Worm (Caenorhabditis elegans) whole organism, mixed stage, embryonic: Measurements from ENCODE around the gene tbc-6.

Source experiments
- ceh-83 ChIP-seq: fragments of 200-800 bp; sonication (Bioruptor generic); optimal IDR thresholded peaks from 2 replicates; lab custom pipeline; 2018; ENCODE audit warnings: mild to moderate bottlenecking, missing genetic modification characterization, missing compliant biosample characterization
- cnd-1 ChIP-seq: fragments of 200-800 bp; sonication (Bioruptor generic); optimal IDR thresholded peaks from 2 replicates; lab custom pipeline; 2018; ENCODE audit warnings: mild to moderate bottlenecking, missing genetic modification characterization, missing compliant biosample characterization
- drap-1 ChIP-seq: fragments of 200-800 bp; sonication (Bioruptor generic); optimal IDR thresholded peaks from 3 replicates; lab custom pipeline; 2018; ENCODE audit warnings: mild to moderate bottlenecking, missing genetic modification characterization, missing compliant biosample characterization
- lin-13 ChIP-seq: fragments of 150-350 bp; optimal IDR thresholded peaks from 2 replicates; lab custom pipeline; 2014; ENCODE audit warnings: missing biosample characterization, missing genetic modification characterization
- unc-62 ChIP-seq: fragments of 150-350 bp; optimal IDR thresholded peaks from 2 replicates; lab custom pipeline; 2014; ENCODE audit warnings: missing biosample characterization, missing genetic modification reagents, missing genetic modification characterization

DNA sequence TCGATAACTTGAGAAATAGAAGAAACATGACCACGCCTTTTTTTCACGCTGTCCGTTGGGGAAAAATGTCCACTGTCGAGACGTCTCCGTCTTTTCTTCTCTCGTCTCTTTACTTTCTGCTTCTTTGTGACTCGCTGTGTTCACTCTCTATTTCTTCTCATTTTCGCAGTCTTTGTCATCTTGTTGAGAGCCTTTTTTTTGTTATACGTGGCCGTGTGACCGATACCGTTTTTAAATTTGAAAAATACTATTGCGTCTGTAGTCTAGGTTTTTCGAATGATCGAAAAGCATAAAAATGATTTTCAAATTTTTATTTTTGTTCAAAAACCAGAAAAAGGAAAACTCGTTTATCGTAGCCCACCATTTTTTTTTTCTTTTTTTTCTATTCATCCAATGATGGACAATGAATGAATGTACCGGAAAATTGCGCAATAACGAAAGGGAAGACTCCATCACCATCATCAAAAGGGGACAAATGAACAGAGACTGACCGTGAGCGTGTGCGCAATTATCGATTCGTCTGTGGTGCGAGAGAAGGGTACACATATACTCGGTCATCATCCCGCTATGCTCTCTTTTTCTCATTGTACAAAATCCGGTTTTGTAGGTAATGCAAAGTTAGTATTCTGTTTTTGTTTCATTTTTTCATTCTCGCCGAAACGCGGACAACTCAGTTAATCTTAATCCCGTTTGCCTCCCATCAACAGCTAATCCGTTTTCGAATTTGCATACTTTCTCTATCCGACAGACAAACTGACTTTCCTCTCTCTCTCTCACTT, 3.5 kb upstream of the tbc-6 start:
- TF ChIP-seq unc-62: no peak
- no peak for TF ChIP-seq drap-1
- TF ChIP-seq ceh-83: no peak
- TF ChIP-seq cnd-1 (tag; lab: Kevin White, UChicago): no peak
- no peak for TF ChIP-seq lin-13 (tag; lab: Kevin White, UChicago)
